Fruit fly (Drosophila melanogaster) whole organism, wandering third instar larva: Measurements from ENCODE around the gene CG14341.

Source experiments
- Abd-B ChIP-seq: fragments of >200 bp; optimal IDR thresholded peaks from 2 replicates; lab custom pipeline; 2017; ENCODE audit warnings: missing biosample characterization, missing genetic modification characterization
- CG32264 ChIP-seq: fragments of 200-800 bp; sonication (Bioruptor generic); optimal IDR thresholded peaks from 2 replicates; lab custom pipeline; 2016; ENCODE audit warnings: missing biosample characterization, missing genetic modification characterization
- CG9705 ChIP-seq: fragments of 200-800 bp; sonication (Bioruptor generic); optimal IDR thresholded peaks from 2 replicates; lab custom pipeline; 2018; ENCODE audit warnings: missing biosample characterization, mild to moderate bottlenecking, missing genetic modification characterization
- CrebA ChIP-seq: fragments of 200-800 bp; sonication (Bioruptor generic); optimal IDR thresholded peaks from 2 replicates; lab custom pipeline; 2016; ENCODE audit warnings: missing biosample characterization, mild to moderate bottlenecking, missing genetic modification characterization, borderline replicate concordance
- Dfd ChIP-seq: fragments of >200 bp; optimal IDR thresholded peaks from 2 replicates; lab custom pipeline; 2017; ENCODE audit warnings: missing biosample characterization, missing genetic modification characterization
- Dif ChIP-seq: fragments of 200-275, 200-300 bp; sonication (Bioruptor generic); optimal IDR thresholded peaks from 2 replicates; lab custom pipeline; 2018; ENCODE audit warnings: missing biosample characterization, missing genetic modification characterization; ENCODE audit not compliant: partially characterized antibody
- GATAd ChIP-seq: sonication (Bioruptor generic); optimal IDR thresholded peaks from 2 replicates; lab custom pipeline; 2016; ENCODE audit warnings: missing biosample characterization, missing genetic modification characterization
- HLH106 ChIP-seq: fragments of 200-800 bp; optimal IDR thresholded peaks from 3 replicates; lab custom pipeline; 2019; ENCODE audit warnings: missing biosample characterization, mild to moderate bottlenecking, missing genetic modification characterization, moderate library complexity
- Hnf4 ChIP-seq: fragments of 200-800 bp; sonication (Bioruptor generic); optimal IDR thresholded peaks from 2 replicates; lab custom pipeline; 2016; ENCODE audit warnings: missing biosample characterization, mild to moderate bottlenecking, missing genetic modification characterization
- Hr83 ChIP-seq: fragments of 200-300 bp; sonication (Bioruptor generic); optimal IDR thresholded peaks from 2 replicates; lab custom pipeline; 2016; ENCODE audit warnings: missing biosample characterization, mild to moderate bottlenecking, missing genetic modification characterization, moderate library complexity; ENCODE audit not compliant: poor library complexity, severe bottlenecking
- Jra ChIP-seq: sonication (Bioruptor generic); optimal IDR thresholded peaks from 2 replicates; lab custom pipeline; 2016; ENCODE audit warnings: missing biosample characterization, missing genetic modification characterization
- Mio ChIP-seq: sonication (Bioruptor generic); optimal IDR thresholded peaks from 2 replicates; lab custom pipeline; 2016; ENCODE audit warnings: missing biosample characterization, missing genetic modification characterization
- N ChIP-seq: fragments of >200 bp; optimal IDR thresholded peaks from 2 replicates; lab custom pipeline; 2018; ENCODE audit warnings: missing biosample characterization, missing external identifiers, missing genetic modification characterization
- OdsH ChIP-seq: fragments of 200-800 bp; sonication (Bioruptor generic); optimal IDR thresholded peaks from 2 replicates; lab custom pipeline; 2016; ENCODE audit warnings: missing biosample characterization, mild to moderate bottlenecking, missing genetic modification characterization
- Rel ChIP-seq, 2 experiments: fragments of 200-800 bp; sonication (Bioruptor generic) in 1 of 2; optimal IDR thresholded peaks; 2 replicates in 1 of 2; 3 replicates in 1 of 2; lab custom pipeline; 2016 to 2019; ENCODE audit warnings: mild to moderate bottlenecking in 2 of 2, missing biosample characterization in 2 of 2, missing genetic modification characterization in 2 of 2, moderate library complexity in 1 of 2
- Sp1 ChIP-seq: fragments of 200-800 bp; sonication (Bioruptor generic); optimal IDR thresholded peaks from 3 replicates; lab custom pipeline; 2019; ENCODE audit warnings: missing biosample characterization, mild to moderate bottlenecking, missing genetic modification characterization, moderate library complexity
- Vsx2 ChIP-seq: fragments of 200-300, 225-300 bp; sonication (Bioruptor generic); optimal IDR thresholded peaks from 2 replicates; lab custom pipeline; 2018; ENCODE audit warnings: missing biosample characterization, missing genetic modification characterization; ENCODE audit not compliant: partially characterized antibody
- br ChIP-seq: fragments of 200-800 bp; sonication (Bioruptor generic); optimal IDR thresholded peaks from 2 replicates; lab custom pipeline; 2016; ENCODE audit warnings: missing biosample characterization, missing genetic modification characterization
- brk ChIP-seq: fragments of 200-800 bp; sonication (Bioruptor generic); optimal IDR thresholded peaks from 2 replicates; lab custom pipeline; 2016; ENCODE audit warnings: missing biosample characterization, mild to moderate bottlenecking, missing genetic modification characterization
- dl ChIP-seq, 2 experiments: fragments of 175-275, 200-275 bp in 1 of 2; fragments of 200-275 bp in 1 of 2; sonication (Bioruptor generic); optimal IDR thresholded peaks; lab custom pipeline; 2018; ENCODE audit warnings: mild to moderate bottlenecking in 2 of 2, missing biosample characterization in 2 of 2, missing genetic modification characterization in 2 of 2, moderate library complexity in 2 of 2; ENCODE audit not compliant: partially characterized antibody in 2 of 2, insufficient read depth in 1 of 2
- dmrt93B ChIP-seq: fragments of 200-800 bp; sonication (Bioruptor generic); optimal IDR thresholded peaks from 2 replicates; lab custom pipeline; 2018; ENCODE audit warnings: missing biosample characterization, mild to moderate bottlenecking, missing genetic modification characterization
- ey ChIP-seq: fragments of 200-800 bp; sonication (Bioruptor generic); optimal IDR thresholded peaks from 2 replicates; lab custom pipeline; 2016; ENCODE audit warnings: missing biosample characterization, missing genetic modification characterization
- foxo ChIP-seq, 2 experiments: fragments of 200-800 bp; sonication (Bioruptor generic); optimal IDR thresholded peaks; 2 replicates in 1 of 2; 3 replicates in 1 of 2; lab custom pipeline; 2016 to 2017; ENCODE audit warnings: missing biosample characterization in 2 of 2, missing genetic modification characterization in 2 of 2
- fru ChIP-seq: fragments of 200-800 bp; sonication (Bioruptor generic); optimal IDR thresholded peaks from 3 replicates; lab custom pipeline; 2016; ENCODE audit warnings: missing biosample characterization, mild to moderate bottlenecking, missing genetic modification characterization
- h ChIP-seq: fragments of 200-800 bp; sonication (Bioruptor generic); optimal IDR thresholded peaks from 3 replicates; lab custom pipeline; 2016; ENCODE audit warnings: missing biosample characterization, mild to moderate bottlenecking, missing genetic modification characterization
- jim ChIP-seq: fragments of 175-275, 200-325 bp; sonication (Bioruptor generic); optimal IDR thresholded peaks from 2 replicates; lab custom pipeline; 2016; ENCODE audit warnings: missing biosample characterization, mild to moderate bottlenecking, missing genetic modification characterization
- lola ChIP-seq: fragments of >200 bp; optimal IDR thresholded peaks from 2 replicates; lab custom pipeline; 2017; ENCODE audit warnings: missing biosample characterization, missing genetic modification characterization
- pan ChIP-seq: fragments of >200 bp; optimal IDR thresholded peaks from 2 replicates; lab custom pipeline; 2017
- psq ChIP-seq: fragments of 200-800 bp; sonication (Bioruptor generic); optimal IDR thresholded peaks from 3 replicates; lab custom pipeline; 2017; ENCODE audit warnings: missing biosample characterization, mild to moderate bottlenecking, missing genetic modification characterization, moderate library complexity
- rgr ChIP-seq: fragments of 200-800 bp; sonication (Bioruptor generic); optimal IDR thresholded peaks from 3 replicates; lab custom pipeline; 2016; ENCODE audit warnings: missing biosample characterization, mild to moderate bottlenecking, missing genetic modification characterization
- sage ChIP-seq: fragments of 200-800 bp; sonication (Bioruptor generic); optimal IDR thresholded peaks from 2 replicates; lab custom pipeline; 2016; ENCODE audit warnings: missing biosample characterization, mild to moderate bottlenecking, missing genetic modification characterization
- sv ChIP-seq: fragments of 200-800 bp; sonication (Bioruptor generic); optimal IDR thresholded peaks from 3 replicates; lab custom pipeline; 2016; ENCODE audit warnings: missing biosample characterization, missing genetic modification characterization
- woc ChIP-seq: sonication (Bioruptor generic); optimal IDR thresholded peaks from 2 replicates; lab custom pipeline; 2016; ENCODE audit warnings: missing biosample characterization, mild to moderate bottlenecking, missing genetic modification characterization

The CG14341 gene

DNA sequence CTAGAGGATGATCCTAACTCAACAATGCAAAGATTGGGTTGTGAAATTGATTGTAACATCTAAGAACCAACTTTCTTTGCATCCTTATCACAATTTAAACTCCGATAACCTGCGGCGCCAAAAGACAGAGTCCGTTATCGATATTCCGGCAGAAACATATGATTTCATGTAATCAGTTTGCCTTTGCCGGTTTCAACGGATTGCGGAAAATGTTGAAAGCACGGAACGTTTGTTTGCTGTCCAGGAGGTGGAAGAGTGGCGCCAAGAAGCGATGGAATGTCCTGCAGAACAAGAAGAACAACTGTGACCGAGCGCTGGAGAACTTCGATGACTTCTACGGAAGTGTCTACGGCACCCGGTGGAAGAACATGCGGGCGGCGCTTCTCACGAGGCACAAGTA lies 18.6 kb upstream of the CG14341 start:
- TF ChIP-seq Vsx2 (GFP tag; lab: Kevin White, UChicago) (no peak), GATAd (GFP tag; lab: Kevin White, UChicago) (no peak), Abd-B (GFP tag; lab: Kevin White, UChicago) (no peak), Mio (GFP tag; lab: Kevin White, UChicago) (no peak)

DNA sequence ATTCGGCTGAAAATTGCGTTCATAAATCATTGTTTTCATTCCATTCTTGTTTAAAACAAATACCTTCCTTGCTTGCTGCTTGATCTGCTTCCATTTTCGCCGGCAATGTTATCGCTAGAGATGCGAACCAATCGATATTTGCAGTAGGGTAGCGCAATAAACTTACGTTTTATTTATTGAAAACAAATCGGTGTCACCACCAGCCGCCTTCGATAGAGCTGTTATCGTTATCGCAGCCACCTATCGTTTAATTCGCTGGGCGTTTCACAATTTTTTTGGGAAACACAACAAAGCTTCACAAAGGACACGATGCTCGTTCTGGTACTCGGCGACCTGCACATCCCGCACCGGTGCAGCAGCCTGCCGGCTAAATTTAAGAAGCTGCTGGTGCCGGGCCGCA lies 15.8 kb upstream of the CG14341 start, which contains the start of the genes Tfb4 and Vps29:
Gene Tfb4 (minus strand): TSS at position 124 of the 400 bp plus-strand sequence.
Gene Vps29 (plus strand): TSS at position 213 of the 400 bp plus-strand sequence.
- no peak for TF ChIP-seq Jra (GFP tag; lab: Kevin White, UChicago)
- TF ChIP-seq psq, result peak; percentile 43
- TF ChIP-seq CG32264 (GFP tag; lab: Kevin White, UChicago), result peak; percentile 1
- TF ChIP-seq ey (GFP tag; lab: Kevin White, UChicago), result peak; percentile 67
- TF ChIP-seq GATAd (GFP tag; lab: Kevin White, UChicago), result peak; percentile 10
- peak; percentile 61 for TF ChIP-seq OdsH
- peak; percentile 7 for TF ChIP-seq sv (GFP tag; lab: Kevin White, UChicago)
- TF ChIP-seq lola, result no peak
- peak; percentile 40 for TF ChIP-seq HLH106
- no peak for TF ChIP-seq N
- no peak for TF ChIP-seq Vsx2 (GFP tag; lab: Kevin White, UChicago)
- TF ChIP-seq dmrt93B (GFP tag; lab: Kevin White, UChicago), result no peak
- peak; percentile 97 for TF ChIP-seq Hr83 (GFP tag; lab: Kevin White, UChicago)
- peak in 1 of 2 experiments; percentile 83 for TF ChIP-seq foxo (GFP tag; optimal IDR thresholded peaks at IDR 0.05; lab: Kevin White, UChicago)
- peak; percentile 77 for TF ChIP-seq h
- peak; percentile 74 for TF ChIP-seq br (GFP tag; lab: Kevin White, UChicago)
- TF ChIP-seq Rel (GFP tag; optimal IDR thresholded peaks at IDR 0.05; lab: Kevin White, UChicago), result no peak
- TF ChIP-seq Rel (tag; optimal IDR thresholded peaks at IDR 0.05; lab: Kevin White, UChicago), result peak; percentile 59
- TF ChIP-seq, all 38 proteins: peak for 12

DNA sequence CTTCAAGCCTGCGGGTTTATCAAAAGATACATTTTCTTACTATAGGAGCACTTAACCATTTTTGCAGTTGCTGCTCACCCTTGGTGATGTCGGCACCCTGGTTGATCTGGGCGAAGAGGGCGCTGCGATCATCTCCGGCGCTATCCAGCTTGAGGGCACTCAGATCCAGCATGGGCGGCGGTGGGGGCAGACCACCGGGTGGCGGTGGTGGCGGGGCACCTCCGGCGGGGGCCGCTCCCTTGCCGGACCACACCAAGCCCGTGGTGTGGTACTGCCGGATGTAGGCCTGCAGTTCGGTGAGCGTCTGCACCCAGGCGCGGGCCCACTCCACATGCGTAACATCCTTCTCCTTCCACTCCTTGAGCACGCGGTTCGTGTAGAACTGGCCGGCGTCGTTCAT lies 13.6 kb upstream of the CG14341 start:
- no peak for TF ChIP-seq Hnf4 (GFP tag; lab: Kevin White, UChicago)
- peak; percentile 99 for TF ChIP-seq Dfd (GFP tag; lab: Kevin White, UChicago)

DNA sequence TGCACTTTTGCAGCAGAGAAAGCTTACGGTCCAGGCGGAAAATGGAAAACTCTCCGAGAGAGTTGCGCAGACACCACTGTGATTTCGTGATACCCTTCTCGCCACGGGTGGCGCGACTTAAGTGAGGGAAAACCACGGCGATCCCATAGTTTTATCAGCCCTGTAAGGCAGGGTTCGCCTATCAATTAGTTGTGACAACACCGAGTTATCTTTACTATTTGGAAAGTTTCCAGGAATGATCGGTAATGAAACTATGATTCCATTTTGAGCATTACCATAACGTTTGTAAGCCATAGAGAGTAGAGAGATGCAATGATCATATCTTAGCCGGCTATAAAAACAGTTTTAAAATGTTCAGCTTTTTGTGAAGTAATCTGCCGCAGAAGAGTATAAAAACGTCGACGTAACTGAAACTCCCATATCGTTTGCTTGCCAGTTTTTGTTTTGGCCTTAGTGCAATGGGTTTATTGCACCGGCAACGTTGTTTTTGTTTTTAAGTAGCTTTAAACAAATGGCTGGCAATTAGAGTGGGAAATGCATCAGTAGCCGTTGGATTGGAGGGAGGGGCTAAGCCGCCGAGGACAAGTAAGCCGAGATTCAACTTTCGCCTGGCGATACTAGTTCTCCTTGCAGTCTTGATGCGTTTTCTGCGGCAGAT lies 9.6 kb upstream of the CG14341 start:
- TF ChIP-seq brk, result no peak
- TF ChIP-seq lola, result no peak
- no peak for TF ChIP-seq Dif
- TF ChIP-seq dmrt93B (GFP tag; lab: Kevin White, UChicago), result no peak
- no peak for TF ChIP-seq Jra (GFP tag; lab: Kevin White, UChicago)
- no peak for TF ChIP-seq h

DNA sequence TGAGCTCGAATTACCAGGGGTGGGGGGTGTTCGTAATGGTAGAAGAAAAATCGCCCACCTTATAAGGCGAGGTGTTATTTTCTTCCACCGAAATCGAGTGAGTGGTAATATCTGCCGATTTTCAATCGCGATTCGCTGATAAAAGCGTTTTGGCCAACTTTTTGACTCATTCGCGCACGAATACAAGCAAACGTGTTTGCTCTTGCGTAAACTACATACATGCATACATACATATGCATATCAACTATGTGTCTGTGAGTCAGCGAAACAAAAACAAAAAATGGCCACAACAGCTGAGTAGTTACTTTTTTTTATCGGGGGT lies 9.0 kb upstream of the CG14341 start:
- TF ChIP-seq fru (GFP tag; lab: Kevin White, UChicago) (peak; percentile 20), Mio (GFP tag; lab: Kevin White, UChicago) (no peak), OdsH (no peak)
- TF ChIP-seq, all 38 proteins: peak for 1

DNA sequence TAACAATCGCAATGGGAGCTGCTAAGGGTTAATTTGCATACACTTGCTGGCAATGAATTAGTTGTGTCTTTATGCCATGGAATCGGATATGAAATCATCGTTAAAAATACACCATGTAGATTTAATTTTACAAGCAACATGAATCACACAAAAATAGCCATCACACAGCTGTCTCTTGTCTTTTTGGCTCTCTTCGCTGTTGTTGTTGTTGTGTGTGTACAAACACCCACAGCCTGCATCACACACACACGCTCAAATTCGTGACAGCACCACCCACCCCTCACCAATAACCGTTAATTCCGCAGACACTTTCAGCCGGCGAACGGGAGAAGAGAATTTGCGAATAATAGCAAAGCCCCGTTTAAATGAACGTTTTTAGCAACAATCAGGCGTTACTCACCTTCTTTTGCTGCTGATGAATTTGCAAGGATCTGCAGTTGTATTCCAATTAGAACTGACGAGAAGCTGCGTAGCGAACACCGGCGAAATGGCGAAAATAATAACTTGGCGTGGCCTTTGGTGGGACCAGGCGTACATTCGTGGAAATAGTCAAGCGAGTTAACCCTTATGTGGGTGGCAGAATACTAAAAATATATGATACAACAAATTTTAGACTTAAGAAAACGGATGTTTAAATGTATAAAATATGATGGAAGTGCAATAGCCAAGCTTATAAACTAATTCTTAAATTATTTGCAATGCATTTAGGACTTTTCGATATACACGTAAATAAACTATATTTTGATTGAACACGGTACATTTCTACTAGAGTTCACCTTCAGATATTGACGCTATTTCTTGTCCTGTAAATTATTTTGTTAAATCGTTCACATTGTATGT lies 8.4 kb upstream of the CG14341 start, which contains the start of gene capt:
Gene capt (minus strand): TSS at position 584 of the 840 bp plus-strand sequence.
- TF ChIP-seq dmrt93B (GFP tag; lab: Kevin White, UChicago) (peak; percentile 2), GATAd (GFP tag; lab: Kevin White, UChicago) (no peak), h (peak; percentile 10), psq (peak; percentile 1), jim (GFP tag; lab: Kevin White, UChicago) (no peak), sv (GFP tag; lab: Kevin White, UChicago) (peak; percentile 25), Abd-B (GFP tag; lab: Kevin White, UChicago) (no peak), CG32264 (GFP tag; lab: Kevin White, UChicago) (no peak), foxo (GFP tag; optimal IDR thresholded peaks at IDR 0.05; lab: Kevin White, UChicago) (peak in 1 of 2 experiments; percentile 22), woc (GFP tag; lab: Kevin White, UChicago) (peak; percentile 60), Mio (GFP tag; lab: Kevin White, UChicago) (no peak), Rel (GFP tag; optimal IDR thresholded peaks at IDR 0.05; lab: Kevin White, UChicago) (no peak), Rel (tag; optimal IDR thresholded peaks at IDR 0.05; lab: Kevin White, UChicago) (peak; percentile 31), CrebA (GFP tag; lab: Kevin White, UChicago) (no peak), br (GFP tag; lab: Kevin White, UChicago) (no peak), CG9705 (peak; percentile 3), HLH106 (peak; percentile 55), Sp1 (peak; percentile 1), rgr (GFP tag; lab: Kevin White, UChicago) (peak; percentile 21), dl (GFP tag; optimal IDR thresholded peaks at IDR 0.05; lab: Kevin White, UChicago; ENCODE audit: insufficient read depth in 1 of 2, partially characterized antibody in 2 of 2) (no peak), ey (GFP tag; lab: Kevin White, UChicago) (peak; percentile 21), lola (no peak), pan (lab: Kevin White, UChicago) (no peak), Vsx2 (GFP tag; lab: Kevin White, UChicago) (no peak), N (peak; percentile 41), sage (no peak)
